Worm (Caenorhabditis elegans): ENCODE data around the gene cyp-35D1.

cyp-35D1 gene

ce11 chrV:16071167-16071566, 2.1 kb downstream of the cyp-35D1 start, which contains the start of gene nhr-176 (continued):
- TF ChIP-seq fos-1 (tag; optimal IDR thresholded peaks at IDR 0.05), result no peak
- peak in 1 of 2 experiments; percentile 62 for TF ChIP-seq unc-62 (GFP tag; optimal IDR thresholded peaks at IDR 0.05 in 1 of 2)
- no peak for TF ChIP-seq unc-62 (tag; optimal IDR thresholded peaks at IDR 0.05)

DNA sequence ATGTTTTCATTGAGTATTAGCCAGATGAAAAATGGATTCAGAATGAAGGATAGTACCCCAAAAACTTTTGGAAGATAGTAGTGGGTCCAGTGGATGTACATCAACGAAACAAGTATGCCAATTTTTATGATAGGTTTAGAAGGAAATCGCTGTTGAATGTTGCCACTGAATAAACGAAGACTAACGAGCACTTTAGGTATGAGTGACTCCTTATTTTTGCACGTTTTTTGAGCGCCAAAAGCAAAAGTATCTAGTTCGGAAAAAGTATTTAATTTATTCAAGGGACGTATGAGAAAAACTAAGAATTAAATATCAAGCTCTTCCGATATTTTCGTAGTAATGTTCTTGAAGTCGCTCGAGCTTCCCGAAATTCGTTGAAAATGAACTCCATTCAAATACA, 4.8 kb downstream of the cyp-35D1 start, which contains the start of gene srj-10:
Gene srj-10 (minus strand): TSS at position 101 of the 400 bp plus-strand sequence.
- TF ChIP-seq lin-1 (GFP tag; IDR thresholded peaks at IDR 0.05) (no peak), F26F4.8 (GFP tag; conservative IDR thresholded peaks at IDR 0.05) (no peak), ztf-11 (tag; optimal IDR thresholded peaks at IDR 0.05) (no peak), zfp-2 (tag; optimal IDR thresholded peaks at IDR 0.05) (no peak), mdt-29 (GFP tag; IDR thresholded peaks at IDR 0.05) (no peak), nhr-111 (GFP tag; optimal IDR thresholded peaks at IDR 0.05) (no peak), Y105C5A.15 (GFP tag; IDR thresholded peaks at IDR 0.05) (no peak), unc-62 (GFP tag; optimal IDR thresholded peaks at IDR 0.05 in 1 of 2) (no peak), unc-62 (tag; optimal IDR thresholded peaks at IDR 0.05) (no peak), nhr-237 (tag; optimal IDR thresholded peaks at IDR 0.05) (no peak), nhr-25 (tag; optimal IDR thresholded peaks at IDR 0.05; ENCODE audit: borderline replicate concordance, insufficient read depth) (no peak), nhr-77 (tag; optimal IDR thresholded peaks at IDR 0.05) (no peak), hmg-1.1 (GFP tag; IDR thresholded peaks at IDR 0.05) (no peak), ZK337.2 (GFP tag; IDR thresholded peaks at IDR 0.05) (no peak), hlh-11 (tag; optimal IDR thresholded peaks at IDR 0.05) (no peak)

DNA sequence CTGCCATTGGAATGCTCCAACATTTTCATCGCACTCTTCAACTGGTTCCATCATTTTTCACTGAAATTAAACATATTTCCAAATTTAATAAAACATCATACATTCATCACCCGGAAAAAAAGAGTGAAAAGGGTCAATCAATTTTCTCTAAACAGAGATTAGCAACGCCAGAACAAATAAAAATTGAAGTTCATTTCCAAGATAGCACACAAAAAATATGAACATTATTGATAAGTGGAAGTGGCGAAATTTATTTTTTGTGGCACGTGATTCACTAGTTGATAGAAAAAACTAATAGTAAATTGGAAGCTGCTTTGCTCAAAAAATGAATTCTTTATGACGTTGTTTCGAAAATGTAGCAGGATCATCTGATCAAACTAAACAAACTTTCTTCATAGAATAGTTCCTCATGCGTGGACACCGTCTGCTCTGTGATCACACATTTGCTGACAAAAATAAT, 6.2 kb downstream of the cyp-35D1 start, which contains the start of the genes F14H3.12 and srj-29:
Gene F14H3.12 (minus strand): TSS at position 74 of the 460 bp plus-strand sequence.
Gene srj-29 (plus strand): TSS at position 410 of the 460 bp plus-strand sequence.
- TF ChIP-seq mdt-29 (GFP tag; IDR thresholded peaks at IDR 0.05), result no peak
- peak; percentile 49 for TF ChIP-seq hlh-11 (tag; optimal IDR thresholded peaks at IDR 0.05)
- TF ChIP-seq egl-43 (GFP tag; IDR thresholded peaks at IDR 0.05), result no peak
- TF ChIP-seq unc-62 (GFP tag; optimal IDR thresholded peaks at IDR 0.05 in 1 of 2), result no peak
- TF ChIP-seq unc-62 (tag; optimal IDR thresholded peaks at IDR 0.05), result no peak
- TF ChIP-seq nhr-77 (tag; optimal IDR thresholded peaks at IDR 0.05), result peak; percentile 52
- no peak for TF ChIP-seq daf-16 (GFP tag; optimal IDR thresholded peaks at IDR 0.05)
- TF ChIP-seq daf-16 (tag; optimal IDR thresholded peaks at IDR 0.05), result peak; percentile 83
- peak; percentile 74 for TF ChIP-seq nhr-28 (tag; optimal IDR thresholded peaks at IDR 0.05)
- peak; percentile 74 for TF ChIP-seq dmd-6 (GFP tag; IDR thresholded peaks at IDR 0.05)
- peak; percentile 79 for TF ChIP-seq dve-1 (tag; optimal IDR thresholded peaks at IDR 0.05; ENCODE audit: insufficient read depth)
- TF ChIP-seq pqm-1 (tag; optimal IDR thresholded peaks at IDR 0.05), result peak; percentile 73

ce11 chrV:16080039-16080438, 11.0 kb downstream of the cyp-35D1 start:
- TF ChIP-seq dmd-6 (GFP tag; IDR thresholded peaks at IDR 0.05), result peak; percentile 76
- TF ChIP-seq nhr-41 (GFP tag; IDR thresholded peaks at IDR 0.05), result no peak
- TF ChIP-seq F37D6.2 (tag; optimal IDR thresholded peaks at IDR 0.05), result no peak
- no peak for TF ChIP-seq cey-2 (tag; optimal IDR thresholded peaks at IDR 0.05; ENCODE audit: borderline replicate concordance, insufficient read depth)
- no peak for TF ChIP-seq tra-1 (GFP tag; IDR thresholded peaks at IDR 0.05)
- TF ChIP-seq nhr-10 (tag; optimal IDR thresholded peaks at IDR 0.05), result no peak
- TF ChIP-seq T20F7.1 (GFP tag; optimal IDR thresholded peaks at IDR 0.05), result no peak
- peak in 1 of 2 experiments; percentile 0 for TF ChIP-seq unc-62 (GFP tag; optimal IDR thresholded peaks at IDR 0.05 in 1 of 2)
- TF ChIP-seq unc-62 (tag; optimal IDR thresholded peaks at IDR 0.05), result no peak
- no peak for TF ChIP-seq ztf-7 (tag; optimal IDR thresholded peaks at IDR 0.05)
- TF ChIP-seq spr-1 (tag; optimal IDR thresholded peaks at IDR 0.05), result no peak
- no peak for TF ChIP-seq zfp-3 (GFP tag; conservative IDR thresholded peaks at IDR 0.05)
- peak; percentile 68; the same call in 1 of the 2 replicates for TF ChIP-seq php-3 (GFP tag; IDR thresholded peaks at IDR 0.05)
- TF ChIP-seq zag-1 (tag; optimal IDR thresholded peaks at IDR 0.05), result no peak
- no peak for TF ChIP-seq aha-1 (tag)
- TF ChIP-seq dve-1 (tag; optimal IDR thresholded peaks at IDR 0.05; ENCODE audit: insufficient read depth), result peak; percentile 41
- no peak for TF ChIP-seq lin-39 (tag; optimal IDR thresholded peaks at IDR 0.05)
- TF ChIP-seq set-16 (GFP tag; IDR thresholded peaks at IDR 0.05), result no peak
- TF ChIP-seq lim-7 (GFP tag; IDR thresholded peaks at IDR 0.05), result no peak
- TF ChIP-seq tag-97 (GFP tag; IDR thresholded peaks at IDR 0.05), result no peak
- no peak for TF ChIP-seq F44E2.7 (GFP tag; IDR thresholded peaks at IDR 0.05)
- TF ChIP-seq nhr-28 (tag; optimal IDR thresholded peaks at IDR 0.05), result peak; percentile 84
- no peak for TF ChIP-seq hif-1 (tag; optimal IDR thresholded peaks at IDR 0.05)
- TF ChIP-seq nhr-111 (GFP tag; optimal IDR thresholded peaks at IDR 0.05), result no peak
- TF ChIP-seq Y75B8A.6 (GFP tag; IDR thresholded peaks at IDR 0.05), result no peak
- no peak for TF ChIP-seq R02D3.7 (tag; optimal IDR thresholded peaks at IDR 0.05)
- peak; percentile 14 for TF ChIP-seq nhr-48 (tag; optimal IDR thresholded peaks at IDR 0.05)
- peak; percentile 74 for TF ChIP-seq pqm-1 (tag; optimal IDR thresholded peaks at IDR 0.05)
